Worm (Caenorhabditis elegans) whole organism, dauer: Measurements from ENCODE around the gene sgcb-1.

Experiments
- unc-62 ChIP-seq: sonication (generic microtip); optimal IDR thresholded peaks from 2 replicates; lab custom pipeline; 2017; ENCODE audit warnings: missing biosample characterization, missing genetic modification reagents, missing genetic modification characterization

Gene sgcb-1

DNA sequence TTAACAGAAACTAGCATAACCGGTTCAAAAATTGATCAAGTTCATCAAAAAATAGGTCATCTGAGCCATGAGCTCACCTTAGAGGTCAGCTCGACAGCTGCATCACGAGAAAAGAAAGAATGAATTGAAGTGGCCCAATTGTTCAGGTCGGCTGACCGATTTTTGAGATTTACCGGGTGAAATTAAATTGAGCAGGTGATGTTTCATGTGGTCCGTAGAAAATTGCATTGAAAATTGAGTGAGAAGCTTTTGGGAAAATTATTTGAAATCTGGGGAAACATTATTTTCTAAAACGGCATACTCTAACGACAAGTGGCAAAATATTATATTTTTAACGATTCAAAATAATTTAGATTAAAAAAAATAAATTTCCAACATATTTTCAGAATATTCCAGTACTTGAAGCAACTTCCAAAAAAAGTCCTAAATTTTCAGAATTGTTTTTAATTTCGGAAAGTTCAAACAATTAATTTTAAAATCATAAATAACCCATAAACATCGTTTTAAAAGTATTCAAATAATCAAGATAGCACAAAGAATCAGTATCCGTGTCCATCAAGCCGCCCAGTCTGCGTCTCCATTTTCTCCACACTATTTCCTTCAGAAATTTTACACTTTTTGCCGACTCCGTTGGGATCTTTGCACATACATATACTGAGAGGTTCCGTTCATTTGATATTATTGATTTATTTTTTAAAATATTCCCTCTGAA is at the start of gene sgcb-1:
sgcb-1 (plus strand) TSS at position 662 of the 712 bp plus-strand sequence.
- no peak for TF ChIP-seq unc-62 (GFP tag; lab: Kevin White, UChicago)

DNA sequence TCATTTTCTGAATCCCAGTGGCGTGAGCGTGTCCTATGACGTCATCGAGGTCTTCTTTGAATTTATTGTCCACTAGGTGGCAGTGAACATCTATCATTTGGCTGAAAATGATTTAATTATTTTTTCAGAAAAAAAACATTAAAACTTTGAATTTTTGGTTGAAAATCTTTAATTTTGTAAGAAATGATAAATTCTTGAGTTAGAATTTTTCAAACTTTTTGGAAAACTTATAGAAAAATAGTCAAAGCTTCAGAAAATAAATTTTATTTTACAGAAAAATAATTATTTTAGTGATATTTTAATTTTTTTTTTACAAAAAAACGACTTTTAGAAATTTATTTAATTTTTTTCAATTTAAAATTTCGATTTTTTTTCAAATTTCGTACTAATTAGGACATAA is 47.5 kb upstream of the sgcb-1 start, which contains the start of gene B0432.8:
B0432.8 (minus strand) TSS at position 101 of the 400 bp plus-strand sequence.
- TF ChIP-seq unc-62 (GFP tag; lab: Kevin White, UChicago) = no peak

DNA sequence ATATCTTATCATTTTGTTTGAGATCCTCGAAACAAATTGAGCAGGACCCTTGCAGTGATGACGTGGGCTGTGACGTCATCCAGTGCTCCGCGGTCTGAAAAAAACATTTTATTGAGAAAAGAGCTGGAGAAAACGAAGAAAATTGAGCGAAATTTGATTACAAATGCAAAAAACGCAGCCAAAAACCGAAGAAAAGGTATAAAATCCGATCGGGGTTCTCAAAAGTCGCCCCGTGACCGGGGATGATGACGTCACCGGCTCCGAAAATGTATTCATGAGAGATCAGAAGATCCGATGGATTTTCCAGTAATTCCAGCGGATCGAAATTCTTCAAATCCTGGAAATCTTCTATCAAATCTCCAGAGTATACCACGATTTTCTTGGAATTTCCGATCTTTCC is 43.6 kb upstream of the sgcb-1 start, which contains the start of gene trul-1:
trul-1 (minus strand) TSS at position 101 of the 400 bp plus-strand sequence.
- TF ChIP-seq unc-62 (GFP tag; lab: Kevin White, UChicago) = no peak

DNA sequence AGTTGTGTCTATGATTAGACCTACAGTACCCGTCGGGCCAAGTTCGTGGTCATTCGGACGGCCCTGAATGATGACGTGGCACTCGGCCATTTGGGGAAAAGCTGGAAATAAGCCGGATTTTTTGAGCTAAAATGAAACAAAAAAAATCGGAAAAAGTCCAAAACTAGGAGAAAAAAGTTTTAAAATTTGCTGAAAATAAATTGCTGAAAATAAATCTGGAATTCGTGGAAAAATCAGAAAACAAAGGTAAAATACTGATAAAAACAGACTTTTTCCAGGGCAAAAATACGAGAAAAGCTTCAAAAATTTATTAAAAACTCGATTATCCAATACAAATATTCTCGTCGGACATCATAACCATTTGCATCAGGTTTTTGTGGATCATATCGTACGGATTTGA is 42.5 kb upstream of the sgcb-1 start, which contains the start of gene B0432.9:
B0432.9 (minus strand) TSS at position 101 of the 400 bp plus-strand sequence.
- no peak for TF ChIP-seq unc-62 (GFP tag; lab: Kevin White, UChicago)

DNA sequence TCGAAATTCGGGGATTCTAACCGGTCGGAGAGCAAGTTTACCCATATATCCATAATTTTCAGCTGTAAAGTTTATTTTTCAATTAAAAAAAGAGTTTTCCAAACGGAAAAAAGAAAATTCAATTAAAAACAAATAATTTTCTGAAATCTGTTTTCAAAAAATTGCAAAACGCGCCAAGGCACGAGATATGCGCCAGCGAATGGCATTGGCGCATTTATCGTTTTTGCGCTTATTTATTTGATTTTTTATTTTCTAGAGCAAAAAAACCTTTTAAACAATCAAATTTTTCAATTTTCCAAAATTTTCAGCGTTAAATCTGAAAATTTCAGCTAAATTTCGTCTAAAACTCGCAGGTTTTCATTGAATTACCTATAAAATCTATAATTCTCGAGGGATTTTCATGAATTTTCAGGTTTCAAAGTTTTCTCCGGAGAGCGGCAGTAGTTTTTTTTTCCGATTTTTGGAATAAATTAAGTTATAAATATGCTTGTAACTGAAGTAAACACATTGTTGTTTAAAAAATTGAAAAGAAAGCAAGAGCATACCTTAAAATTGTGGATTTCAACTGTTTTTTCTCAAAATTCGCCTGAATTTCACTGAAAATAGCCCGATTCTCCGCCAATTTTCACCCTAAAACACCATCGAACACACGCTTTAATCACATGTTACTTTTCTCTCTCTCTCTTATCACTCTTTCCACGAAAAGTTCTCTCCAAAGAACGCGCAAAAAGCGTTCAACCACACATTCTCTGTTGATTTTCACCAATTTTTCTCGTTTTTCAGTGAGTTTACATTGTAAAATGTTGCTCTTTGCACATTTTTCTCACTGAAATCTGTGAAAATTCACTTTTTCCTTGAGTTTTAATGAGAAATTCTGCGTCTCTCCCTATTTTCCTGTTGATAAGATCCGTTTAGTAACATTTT is 40.2 kb upstream of the sgcb-1 start, which contains the start of gene B0432.10:
B0432.10 (minus strand) TSS at position 649 of the 924 bp plus-strand sequence.
- no peak for TF ChIP-seq unc-62 (GFP tag; lab: Kevin White, UChicago)

ce11 chrII:286551-286724 is 39.7 kb upstream of the sgcb-1 start, which contains the start of gene misc-1:
TSS of gene misc-1 (plus strand) at chrII:286625.
- TF ChIP-seq unc-62 (GFP tag; lab: Kevin White, UChicago) = no peak

DNA sequence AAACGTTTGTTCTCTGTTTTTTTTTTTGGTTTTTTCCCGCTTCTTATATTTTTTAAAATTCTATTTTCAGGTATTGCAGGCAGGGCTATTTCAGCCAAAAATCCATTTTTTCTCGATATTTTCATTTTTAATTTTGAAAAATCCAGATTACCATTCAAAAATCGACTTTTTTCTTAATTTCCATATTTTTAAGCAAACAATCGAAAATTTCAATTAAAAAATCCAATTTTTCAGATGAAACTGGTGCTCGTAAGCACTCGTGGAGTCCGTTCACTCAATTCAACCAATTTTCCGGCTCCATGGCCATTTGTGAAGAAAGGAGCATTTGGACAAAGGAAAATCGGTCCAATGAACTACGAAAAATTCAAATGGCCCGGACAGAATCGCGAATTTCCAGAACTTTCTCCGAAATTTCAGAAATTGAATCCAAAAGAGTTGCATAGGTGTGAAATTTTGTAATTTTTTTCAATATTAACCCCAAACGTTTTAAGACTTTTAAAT is 37.3 kb upstream of the sgcb-1 start, which contains the start of gene mrpl-41:
mrpl-41 (plus strand) TSS at position 235 of the 501 bp plus-strand sequence.
- no peak for TF ChIP-seq unc-62 (GFP tag; lab: Kevin White, UChicago)

DNA sequence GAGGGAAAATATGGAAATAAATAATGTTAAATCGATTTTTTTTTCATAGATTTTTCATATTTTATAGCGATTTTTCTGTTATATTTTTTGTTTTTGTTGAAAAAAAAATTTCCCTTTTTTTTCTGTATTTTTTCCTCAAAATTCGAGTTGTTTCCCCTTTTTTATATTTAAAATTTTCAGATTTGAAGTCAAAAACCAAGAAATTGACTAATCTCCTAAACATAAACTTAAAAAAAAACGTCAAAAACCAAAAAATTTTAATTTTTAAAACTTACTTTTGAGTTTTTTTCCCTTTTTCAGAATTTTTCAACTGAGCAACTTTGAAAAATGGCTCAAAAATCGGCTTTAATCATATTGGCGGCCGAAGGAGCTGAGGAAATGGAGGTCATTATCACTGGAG is 35.8 kb upstream of the sgcb-1 start, which contains the start of gene djr-1.1:
djr-1.1 (plus strand) TSS at position 301 of the 400 bp plus-strand sequence.
- TF ChIP-seq unc-62 (GFP tag; lab: Kevin White, UChicago) = no peak

ce11 chrII:294606-295005 is 31.5 kb upstream of the sgcb-1 start, which contains the start of gene B0432.11:
TSS of gene B0432.11 (minus strand) at chrII:294706.
- no peak for TF ChIP-seq unc-62 (GFP tag; lab: Kevin White, UChicago)

- TF ChIP-seq unc-62 (GFP tag; lab: Kevin White, UChicago) = no peak
These were observed 29.1 kb upstream of the sgcb-1 start, which contains the start of the genes clec-117 and B0432.1 for ce11 chrII:296911-297440. TSS of gene clec-117 (minus strand) at chrII:297011. TSS of gene B0432.1 (plus strand) at chrII:297390.

- TF ChIP-seq unc-62 (GFP tag; lab: Kevin White, UChicago) = no peak
These were observed 26.4 kb upstream of the sgcb-1 start, which contains the start of gene K01A2.6 for ce11 chrII:299684-300083. TSS of gene K01A2.6 (plus strand) at chrII:299984.

DNA sequence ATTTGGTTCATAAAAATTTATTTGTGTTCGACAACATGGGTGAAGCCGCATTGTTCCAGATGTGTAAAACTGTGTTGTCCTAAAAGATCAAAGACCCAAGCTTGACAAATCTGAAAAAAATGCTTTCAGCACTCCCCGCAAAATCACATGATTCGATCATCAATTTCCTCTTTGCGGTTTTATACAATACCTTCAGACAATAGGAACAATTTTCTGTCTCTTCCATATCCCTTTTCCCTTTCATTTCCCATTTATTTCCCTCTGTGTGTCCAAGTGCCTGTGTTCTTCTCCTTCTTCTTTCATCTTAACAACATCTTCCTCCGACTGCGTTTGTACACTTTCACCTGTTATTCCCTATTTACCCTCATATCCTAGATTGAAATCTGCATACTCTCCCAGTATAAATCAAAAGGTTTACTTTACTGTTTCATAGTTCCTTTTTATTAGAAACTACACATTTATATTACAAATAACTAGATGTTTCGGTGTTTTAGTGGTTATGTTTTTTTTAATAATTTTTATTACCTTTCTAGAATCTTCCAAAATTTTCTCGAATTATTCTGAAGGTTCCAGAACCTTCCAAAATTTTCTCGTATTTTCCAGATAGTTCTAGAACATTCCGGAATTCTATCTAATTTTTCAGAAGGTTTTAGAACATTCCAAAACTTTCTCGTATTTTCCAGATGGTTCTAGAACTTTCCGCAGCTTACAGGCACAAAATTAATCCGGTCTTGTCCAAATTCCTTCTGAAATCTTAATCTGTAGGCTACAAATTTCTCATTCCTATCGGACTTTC is 24.9 kb upstream of the sgcb-1 start, which contains the start of gene K01A2.5:
K01A2.5 (plus strand) TSS at position 297 of the 796 bp plus-strand sequence.
- no peak for TF ChIP-seq unc-62 (GFP tag; lab: Kevin White, UChicago)

DNA sequence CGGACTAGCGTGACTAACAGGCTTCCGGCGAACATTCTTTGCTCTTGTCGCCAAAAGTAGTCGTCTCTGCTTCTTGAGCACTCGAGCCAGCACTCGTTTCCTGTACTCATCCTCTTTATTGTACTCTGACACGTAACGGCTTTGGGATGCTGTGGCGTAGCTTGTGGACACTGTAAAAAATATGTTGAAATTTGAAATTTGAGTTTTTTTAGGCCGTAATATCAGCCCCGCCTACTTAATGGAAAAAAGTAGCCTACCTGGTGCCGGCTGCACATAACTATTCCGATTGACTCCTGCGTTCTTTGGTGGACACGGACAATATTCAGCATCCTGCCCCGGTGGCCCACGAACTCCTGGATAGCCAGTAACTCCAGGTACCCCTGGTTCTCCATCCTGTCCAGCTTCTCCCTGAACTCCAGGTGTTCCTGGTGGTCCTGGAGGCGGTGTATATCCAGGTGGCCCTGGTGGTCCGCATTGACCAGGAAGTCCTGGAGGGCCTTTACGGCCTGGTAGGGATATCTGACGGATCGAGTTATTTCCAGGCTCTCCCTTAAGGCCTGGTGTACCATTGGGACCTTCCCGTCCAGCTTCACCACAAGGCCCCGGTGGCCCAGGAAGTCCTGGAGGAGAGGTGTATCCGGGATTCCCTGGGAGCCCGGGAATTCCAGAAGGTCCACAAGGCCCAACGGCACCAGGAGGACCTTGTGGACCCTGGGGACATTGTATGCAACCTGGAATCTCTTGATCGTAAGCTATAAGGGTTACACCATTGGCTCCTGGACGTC is 22.0 kb upstream of the sgcb-1 start:
- no peak for TF ChIP-seq unc-62 (GFP tag; lab: Kevin White, UChicago)

DNA sequence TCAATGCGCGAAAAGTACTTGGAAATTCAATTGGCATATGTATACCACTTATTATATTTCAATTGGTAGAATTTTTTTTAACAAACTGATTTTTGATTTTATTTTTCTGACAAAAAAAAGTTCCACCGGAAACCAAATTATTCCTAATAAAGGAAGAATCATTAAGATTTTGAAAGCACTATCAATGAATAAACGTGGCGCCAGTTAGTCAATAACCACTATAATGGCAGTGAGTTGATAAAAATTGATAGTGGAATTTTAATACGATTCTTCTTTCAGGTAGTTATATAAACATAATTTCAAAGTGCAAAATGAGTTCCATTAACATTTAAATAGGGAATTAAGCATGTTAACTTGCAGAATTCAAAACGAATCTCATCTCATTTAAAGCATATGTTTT is 20.5 kb upstream of the sgcb-1 start, which contains the start of gene col-69:
col-69 (minus strand) TSS at position 101 of the 400 bp plus-strand sequence.
- no peak for TF ChIP-seq unc-62 (GFP tag; lab: Kevin White, UChicago)
